Fruit fly (Drosophila melanogaster): ENCODE results near the gene cocoon.

Gene cocoon

DNA sequence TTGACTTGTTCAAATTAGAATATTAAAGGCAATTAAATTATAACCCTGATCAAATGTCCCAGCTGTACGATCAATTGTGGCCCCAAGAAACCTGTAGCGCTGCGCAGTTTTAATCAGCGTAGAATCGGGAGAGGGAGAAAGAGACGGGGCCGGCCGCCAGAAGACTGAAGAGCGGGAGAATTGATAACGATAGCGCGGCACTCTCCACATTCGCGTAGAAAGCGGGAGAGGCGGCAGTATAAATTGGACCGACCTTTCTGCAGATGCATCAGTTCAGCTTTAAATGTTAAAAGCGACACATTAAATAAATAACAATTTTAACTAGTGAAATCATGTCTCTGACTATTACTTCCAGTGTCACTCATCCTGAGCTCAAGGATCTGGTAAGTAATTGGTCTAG lies 36.9 kb upstream of the cocoon start, which contains the start of gene MsrA (continued):
- TF ChIP-seq CG2129 (GFP tag; IDR thresholded peaks at IDR 0.05; ENCODE audit: partially characterized antibody) (no peak), Stat92E (GFP tag; optimal IDR thresholded peaks at IDR 0.05) (no peak), CG14014 (GFP tag; IDR thresholded peaks at IDR 0.05) (no peak), Atf-2 (GFP tag; optimal IDR thresholded peaks at IDR 0.05) (no peak), CG31224 (GFP tag; IDR thresholded peaks at IDR 0.05) (no peak), CG5953 (GFP tag; IDR thresholded peaks at IDR 0.05) (no peak), gfzf (GFP tag; optimal IDR thresholded peaks at IDR 0.05) (no peak), CG3163 (GFP tag; optimal IDR thresholded peaks at IDR 0.05) (peak; percentile 59), Med (GFP tag) (peak; percentile 44), ems (GFP tag; optimal IDR thresholded peaks at IDR 0.05) (no peak), CG32532 (GFP tag; IDR thresholded peaks at IDR 0.05) (peak; percentile 35; the same call in 1 of the 2 replicates), CG14860 (GFP tag; IDR thresholded peaks at IDR 0.05; ENCODE audit: partially characterized antibody) (no peak), zen2 (GFP tag; IDR thresholded peaks at IDR 0.05; ENCODE audit: partially characterized antibody) (no peak), CG15073 (GFP tag; optimal IDR thresholded peaks at IDR 0.05) (no peak), lab (GFP tag; optimal IDR thresholded peaks at IDR 0.05) (no peak), CG17385 (GFP tag; optimal IDR thresholded peaks at IDR 0.05) (peak; percentile 16), fd3F (GFP tag; optimal IDR thresholded peaks at IDR 0.05) (no peak), seq (GFP tag; IDR thresholded peaks at IDR 0.05) (no peak), CG31365 (tag; optimal IDR thresholded peaks at IDR 0.05) (no peak), CG16863 (GFP tag; optimal IDR thresholded peaks at IDR 0.05) (no peak), Dip2 (GFP tag; IDR thresholded peaks at IDR 0.05) (no peak), CG15269 (tag; optimal IDR thresholded peaks at IDR 0.05) (no peak), danr (GFP tag; IDR thresholded peaks at IDR 0.05) (no peak), esg (GFP tag; conservative IDR thresholded peaks at IDR 0.05) (no peak), CG12769 (tag; optimal IDR thresholded peaks at IDR 0.05) (peak; percentile 35), klu (GFP tag; IDR thresholded peaks at IDR 0.05) (no peak), CG2120 (GFP tag; optimal IDR thresholded peaks at IDR 0.05) (no peak), Ssrp (tag; optimal IDR thresholded peaks at IDR 0.05) (no peak), dan (GFP tag; IDR thresholded peaks at IDR 0.05) (no peak), C15 (GFP tag; IDR thresholded peaks at IDR 0.05) (no peak), zfh1 (GFP tag; IDR thresholded peaks at IDR 0.05) (no peak), CG14050 (GFP tag; IDR thresholded peaks at IDR 0.05) (no peak), pb (GFP tag; optimal IDR thresholded peaks at IDR 0.05) (no peak), CG15479 (GFP tag; optimal IDR thresholded peaks at IDR 0.05) (no peak), YL-1 (GFP tag; optimal IDR thresholded peaks at IDR 0.05) (no peak), CG3065 (GFP tag; optimal IDR thresholded peaks at IDR 0.05) (no peak), CG7786 (GFP tag; optimal IDR thresholded peaks at IDR 0.05) (no peak), sens (GFP tag) (peak; percentile 63), grn (GFP tag; optimal IDR thresholded peaks at IDR 0.05) (peak; percentile 45), row (GFP tag; IDR thresholded peaks at IDR 0.05) (no peak), CG18262 (tag; optimal IDR thresholded peaks at IDR 0.05) (no peak), CG9215 (GFP tag; IDR thresholded peaks at IDR 0.05) (no peak), sc (optimal IDR thresholded peaks at IDR 0.05) (no peak), sc (GFP tag; optimal IDR thresholded peaks at IDR 0.05) (no peak), chinmo (GFP tag; IDR thresholded peaks at IDR 0.05; ENCODE audit: partially characterized antibody) (0 out of 4 replicates have a peak, but pooled peaks have one; percentile 15), CG4360 (GFP tag; IDR thresholded peaks at IDR 0.05) (no peak), kay (GFP tag; optimal IDR thresholded peaks at IDR 0.05) (no peak), jigr1 (GFP tag; IDR thresholded peaks at IDR 0.05) (no peak), en (GFP tag; optimal IDR thresholded peaks at IDR 0.05) (no peak), CG17328 (GFP tag; IDR thresholded peaks at IDR 0.05) (no peak), Jarid2 (GFP tag; optimal IDR thresholded peaks at IDR 0.05) (peak; percentile 59), CG8924 (tag; optimal IDR thresholded peaks at IDR 0.05) (no peak), CG11695 (GFP tag; IDR thresholded peaks at IDR 0.05) (no peak)
